Fruit fly (Drosophila melanogaster) whole organism, adult: ENCODE results near the gene croc.

Experiments used
- CG11617 ChIP-seq: fragments of 200-800 bp; sonication (Bioruptor generic); optimal IDR thresholded peaks from 2 replicates; lab custom pipeline; 2017; ENCODE audit warnings: mild to moderate bottlenecking, missing biosample characterization, missing genetic modification reagents, missing genetic modification characterization
- CG12768 ChIP-seq: fragments of 200-800 bp; sonication (Bioruptor generic); optimal IDR thresholded peaks from 2 replicates; lab custom pipeline; 2017; ENCODE audit warnings: missing biosample characterization, missing genetic modification characterization, mild to moderate bottlenecking, moderate library complexity, missing genetic modification reagents
- CG14711 ChIP-seq: fragments of 200-800 bp; sonication (Bioruptor generic); optimal IDR thresholded peaks from 2 replicates; lab custom pipeline; 2018; ENCODE audit warnings: missing biosample characterization, mild to moderate bottlenecking, missing genetic modification characterization, moderate library complexity
- CG1620 ChIP-seq: fragments of 200-800 bp; sonication (Bioruptor generic); optimal IDR thresholded peaks from 2 replicates; lab custom pipeline; 2016; ENCODE audit warnings: missing biosample characterization, missing genetic modification characterization
- CG33017 ChIP-seq: fragments of 200-800 bp; sonication (Bioruptor generic); optimal IDR thresholded peaks from 2 replicates; lab custom pipeline; 2018; ENCODE audit warnings: missing biosample characterization, mild to moderate bottlenecking, missing genetic modification characterization, moderate library complexity
- CG5204 ChIP-seq: fragments of 200-800 bp; sonication (Bioruptor generic); optimal IDR thresholded peaks from 2 replicates; lab custom pipeline; 2016; ENCODE audit warnings: missing biosample characterization, missing genetic modification characterization
- CG7045 ChIP-seq: fragments of 200-800 bp; sonication (Bioruptor generic); optimal IDR thresholded peaks from 2 replicates; lab custom pipeline; 2017; ENCODE audit warnings: missing biosample characterization, mild to moderate bottlenecking, missing genetic modification characterization
- CG7101 ChIP-seq: fragments of 200-800 bp; sonication (Bioruptor generic); optimal IDR thresholded peaks from 2 replicates; lab custom pipeline; 2018; ENCODE audit warnings: missing biosample characterization, mild to moderate bottlenecking, missing genetic modification characterization, moderate library complexity
- Clk ChIP-seq: fragments of 200-800 bp; sonication (Bioruptor generic); optimal IDR thresholded peaks from 2 replicates; lab custom pipeline; 2017; ENCODE audit warnings: missing biosample characterization, missing genetic modification characterization
- Crg-1 ChIP-seq: fragments of 200-800 bp; sonication (Bioruptor generic); optimal IDR thresholded peaks from 2 replicates; lab custom pipeline; 2016; ENCODE audit warnings: missing biosample characterization, missing genetic modification characterization
- Hr96 ChIP-seq: fragments of 200-800 bp; sonication (Bioruptor generic); optimal IDR thresholded peaks from 2 replicates; lab custom pipeline; 2016; ENCODE audit warnings: missing biosample characterization, missing genetic modification characterization
- Mnt ChIP-seq: fragments of 200-800 bp; sonication (Bioruptor generic); optimal IDR thresholded peaks from 2 replicates; lab custom pipeline; 2016; ENCODE audit warnings: missing biosample characterization, mild to moderate bottlenecking, missing genetic modification characterization
- bab1 ChIP-seq: fragments of 200-800 bp; sonication (Bioruptor generic); optimal IDR thresholded peaks from 3 replicates; lab custom pipeline; 2019; ENCODE audit warnings: missing biosample characterization, mild to moderate bottlenecking, missing genetic modification characterization, moderate library complexity
- cic ChIP-seq: fragments of 200-800 bp; sonication (Bioruptor generic); optimal IDR thresholded peaks from 2 replicates; lab custom pipeline; 2017; ENCODE audit warnings: missing biosample characterization, mild to moderate bottlenecking, missing genetic modification characterization, moderate library complexity
- cnc ChIP-seq, 2 experiments: fragments of >200 bp; optimal IDR thresholded peaks; 2 replicates each; lab custom pipeline; 2017
- kay ChIP-seq: fragments of 200-800 bp; sonication (Bioruptor generic); peaks from one replicate; lab custom pipeline; 2016; ENCODE audit warnings: missing biosample characterization, missing genetic modification characterization, borderline replicate concordance
- ovo ChIP-seq: fragments of 200-800 bp; sonication (Bioruptor generic); optimal IDR thresholded peaks from 2 replicates; lab custom pipeline; 2016; ENCODE audit warnings: missing biosample characterization, missing genetic modification characterization
- pad ChIP-seq: fragments of 200-800 bp; sonication (Bioruptor generic); optimal IDR thresholded peaks from 3 replicates; lab custom pipeline; 2017; ENCODE audit warnings: missing biosample characterization, missing genetic modification characterization, mild to moderate bottlenecking, moderate library complexity, missing genetic modification reagents
- tj ChIP-seq: fragments of 200-800 bp; sonication (Bioruptor generic); optimal IDR thresholded peaks from 3 replicates; lab custom pipeline; 2017; ENCODE audit warnings: missing biosample characterization, mild to moderate bottlenecking, missing genetic modification characterization, moderate library complexity
- toe ChIP-seq: fragments of 200-800 bp; sonication (Bioruptor generic); optimal IDR thresholded peaks from 2 replicates; lab custom pipeline; 2016; ENCODE audit warnings: missing biosample characterization, missing genetic modification characterization

croc gene

dm6 chr3L:21516716-21517266 is 40.5 kb upstream of the croc start:
- TF ChIP-seq cic: peak; percentile 28
- TF ChIP-seq Clk (GFP tag; lab: Kevin White, UChicago): no peak
- TF ChIP-seq kay: peak; percentile 88
- no peak for TF ChIP-seq CG5204
- peak; percentile 39 for TF ChIP-seq Hr96 (GFP tag; lab: Kevin White, UChicago)
- peak; percentile 27 for TF ChIP-seq Mnt (GFP tag; lab: Kevin White, UChicago)
- peak; percentile 25 for TF ChIP-seq bab1 (GFP tag; lab: Kevin White, UChicago)
- TF ChIP-seq CG1620 (GFP tag; lab: Kevin White, UChicago): no peak
- no peak for TF ChIP-seq ovo
- TF ChIP-seq CG33017 (tag; lab: Kevin White, UChicago): no peak
- TF ChIP-seq CG14711 (tag; lab: Kevin White, UChicago): peak; percentile 47
- peak; percentile 19 for TF ChIP-seq CG11617 (GFP tag; lab: Kevin White, UChicago)
- TF ChIP-seq Crg-1 (GFP tag; lab: Kevin White, UChicago): peak; percentile 46
- TF ChIP-seq tj: no peak
- TF ChIP-seq cnc (optimal IDR thresholded peaks at IDR 0.05; lab: Kevin White, UChicago): no peak
- peak; percentile 45 for TF ChIP-seq CG12768 (GFP tag; lab: Kevin White, UChicago)
- TF ChIP-seq CG7045 (GFP tag; lab: Kevin White, UChicago): no peak
- TF ChIP-seq pad (GFP tag; lab: Kevin White, UChicago): peak; percentile 25
- TF ChIP-seq CG7101 (tag; lab: Kevin White, UChicago): peak; percentile 65
- no peak for TF ChIP-seq toe (GFP tag; lab: Kevin White, UChicago)

dm6 chr3L:21515823-21516715 is 39.8 kb upstream of the croc start, which contains the start of the genes SAK and Cdk12:
Gene SAK, minus strand, starts transcription at chr3L:21515887.
Gene Cdk12, plus strand, starts transcription at chr3L:21516306.
- peak; percentile 84 for TF ChIP-seq Crg-1 (GFP tag; lab: Kevin White, UChicago)
- TF ChIP-seq CG33017 (tag; lab: Kevin White, UChicago): peak; percentile 89
- TF ChIP-seq CG1620 (GFP tag; lab: Kevin White, UChicago): peak; percentile 60
- peak; percentile 85 for TF ChIP-seq toe (GFP tag; lab: Kevin White, UChicago)
- TF ChIP-seq ovo: peak; percentile 86
- peak; percentile 83 for TF ChIP-seq CG14711 (tag; lab: Kevin White, UChicago)
- no peak for TF ChIP-seq cnc (optimal IDR thresholded peaks at IDR 0.05; lab: Kevin White, UChicago)
- peak; percentile 70 for TF ChIP-seq Clk (GFP tag; lab: Kevin White, UChicago)
- peak; percentile 75 for TF ChIP-seq tj
- TF ChIP-seq CG7045 (GFP tag; lab: Kevin White, UChicago): peak; percentile 94
- peak; percentile 93 for TF ChIP-seq CG12768 (GFP tag; lab: Kevin White, UChicago)
- peak; percentile 59 for TF ChIP-seq cic
- TF ChIP-seq bab1 (GFP tag; lab: Kevin White, UChicago): peak; percentile 91
- peak; percentile 84 for TF ChIP-seq CG5204
- peak; percentile 86 for TF ChIP-seq kay
- peak; percentile 95 for TF ChIP-seq CG11617 (GFP tag; lab: Kevin White, UChicago)
- TF ChIP-seq CG7101 (tag; lab: Kevin White, UChicago): peak; percentile 92
- TF ChIP-seq Mnt (GFP tag; lab: Kevin White, UChicago): peak; percentile 58
- peak; percentile 74 for TF ChIP-seq Hr96 (GFP tag; lab: Kevin White, UChicago)
- TF ChIP-seq pad (GFP tag; lab: Kevin White, UChicago): peak; percentile 82

- no peak for TF ChIP-seq CG7045 (GFP tag; lab: Kevin White, UChicago)
- TF ChIP-seq CG11617 (GFP tag; lab: Kevin White, UChicago): peak; percentile 51
These were observed 33.3 kb upstream of the croc start for dm6 chr3L:21509488-21510122.

- TF ChIP-seq CG5204 (no peak), kay (no peak), bab1 (GFP tag; lab: Kevin White, UChicago) (no peak), CG14711 (tag; lab: Kevin White, UChicago) (no peak), cnc (optimal IDR thresholded peaks at IDR 0.05; lab: Kevin White, UChicago) (no peak), Crg-1 (GFP tag; lab: Kevin White, UChicago) (no peak), cic (no peak), Hr96 (GFP tag; lab: Kevin White, UChicago) (no peak), Clk (GFP tag; lab: Kevin White, UChicago) (no peak), CG7101 (tag; lab: Kevin White, UChicago) (no peak), CG1620 (GFP tag; lab: Kevin White, UChicago) (no peak), toe (GFP tag; lab: Kevin White, UChicago) (no peak), CG12768 (GFP tag; lab: Kevin White, UChicago) (no peak), ovo (no peak), CG7045 (GFP tag; lab: Kevin White, UChicago) (no peak), CG11617 (GFP tag; lab: Kevin White, UChicago) (no peak), pad (GFP tag; lab: Kevin White, UChicago) (no peak), CG33017 (tag; lab: Kevin White, UChicago) (no peak), Mnt (GFP tag; lab: Kevin White, UChicago) (no peak), tj (no peak)
These were observed 32.3 kb upstream of the croc start for dm6 chr3L:21508621-21509020.

- no peak for TF ChIP-seq Hr96 (GFP tag; lab: Kevin White, UChicago)
- no peak for TF ChIP-seq kay
- TF ChIP-seq toe (GFP tag; lab: Kevin White, UChicago): no peak
- TF ChIP-seq Clk (GFP tag; lab: Kevin White, UChicago): no peak
- no peak for TF ChIP-seq Mnt (GFP tag; lab: Kevin White, UChicago)
- no peak for TF ChIP-seq CG7101 (tag; lab: Kevin White, UChicago)
- no peak for TF ChIP-seq cnc (optimal IDR thresholded peaks at IDR 0.05; lab: Kevin White, UChicago)
- TF ChIP-seq CG12768 (GFP tag; lab: Kevin White, UChicago): no peak
- TF ChIP-seq CG11617 (GFP tag; lab: Kevin White, UChicago): no peak
- no peak for TF ChIP-seq CG14711 (tag; lab: Kevin White, UChicago)
- no peak for TF ChIP-seq CG7045 (GFP tag; lab: Kevin White, UChicago)
- TF ChIP-seq pad (GFP tag; lab: Kevin White, UChicago): no peak
- no peak for TF ChIP-seq tj
- TF ChIP-seq ovo: no peak
These were observed 31.7 kb upstream of the croc start for dm6 chr3L:21507955-21508354.
